Fruit fly (Drosophila melanogaster): ENCODE measurements around the gene CG5708.

- no peak for TF ChIP-seq bab1 (GFP tag; optimal IDR thresholded peaks at IDR 0.05)
- peak; percentile 91 for TF ChIP-seq kay (GFP tag; ENCODE audit: borderline replicate concordance)
These were observed 35.2 kb upstream of the CG5708 start for dm6 chr2L:10261774-10262173.

Data from whole organism, adult.